Fruit fly (Drosophila melanogaster) whole organism, embryonic: Measurements from ENCODE around the gene Tcs6.

ENCODE experiments used
- Antp ChIP-seq: fragments of 200-800 bp; sonication (Bioruptor generic); optimal IDR thresholded peaks from 3 replicates; lab custom pipeline; 2016; ENCODE audit warnings: missing biosample characterization, missing genetic modification characterization
- Awh ChIP-seq: fragments of 200-800 bp; sonication (Bioruptor generic); IDR thresholded peaks from 2 replicates; pipeline ENCODE4, ENCODE4 v1.3.6; 2022; ENCODE audit warnings: missing biosample characterization, missing genetic modification characterization
- CG10462 ChIP-seq: fragments of 200-800 bp; sonication (Bioruptor generic); optimal IDR thresholded peaks from 2 replicates; lab custom pipeline; 2016; ENCODE audit warnings: missing biosample characterization, missing genetic modification characterization
- CG11093 ChIP-seq: fragments of 200-800 bp; sonication (Bioruptor generic); IDR thresholded peaks from 3 replicates; pipeline ENCODE4 v1.3.6; 2022; ENCODE audit warnings: missing biosample characterization, missing genetic modification characterization
- CG12659 ChIP-seq: fragments of 200-800 bp; sonication (Bioruptor generic); optimal IDR thresholded peaks from 3 replicates; lab custom pipeline; 2017; ENCODE audit warnings: mild to moderate bottlenecking, missing biosample characterization, missing genetic modification reagents, missing genetic modification characterization
- CG18764 ChIP-seq: fragments of 200-800 bp; sonication (Bioruptor generic); optimal IDR thresholded peaks from 3 replicates; lab custom pipeline; 2016; ENCODE audit warnings: missing biosample characterization, missing genetic modification characterization
- CG2199 ChIP-seq: fragments of 200-800 bp; sonication (Bioruptor generic); IDR thresholded peaks from 3 replicates; pipeline ENCODE4 v1.3.6; 2022; ENCODE audit warnings: missing biosample characterization, missing genetic modification characterization
- CG30020 ChIP-seq: fragments of 200-800 bp; optimal IDR thresholded peaks from 2 replicates; lab custom pipeline; 2019; ENCODE audit warnings: missing biosample characterization, mild to moderate bottlenecking, missing genetic modification characterization, moderate library complexity
- CG3281 ChIP-seq: fragments of 200-800 bp; sonication (Bioruptor generic); optimal IDR thresholded peaks from 3 replicates; lab custom pipeline; 2017; ENCODE audit warnings: missing biosample characterization, mild to moderate bottlenecking, missing genetic modification characterization
- CG33557 ChIP-seq: fragments of 200-800 bp; sonication (Bioruptor generic); optimal IDR thresholded peaks from 2 replicates; lab custom pipeline; 2019; ENCODE audit warnings: missing biosample characterization, mild to moderate bottlenecking, missing genetic modification characterization, moderate library complexity
- CG4360 ChIP-seq: fragments of 200-800 bp; sonication (Bioruptor generic); IDR thresholded peaks from 2 replicates; pipeline ENCODE4 v1.3.6; 2022; ENCODE audit warnings: missing biosample characterization, missing genetic modification characterization
- CG4404 ChIP-seq: fragments of 200-800 bp; sonication (Bioruptor generic); IDR thresholded peaks from 2 replicates; pipeline ENCODE4 v1.3.6; 2022; ENCODE audit warnings: missing biosample characterization, missing genetic modification characterization
- CG4730 ChIP-seq: fragments of 200-800 bp; sonication (Bioruptor generic); IDR thresholded peaks from 2 replicates; pipeline ENCODE4 v1.3.6; 2022; ENCODE audit warnings: missing biosample characterization, missing genetic modification characterization
- CG5953 ChIP-seq: fragments of 200-800 bp; sonication (Bioruptor generic); IDR thresholded peaks from 2 replicates; pipeline ENCODE4 v1.3.6; 2022; ENCODE audit warnings: missing biosample characterization, missing genetic modification characterization
- CG8290 ChIP-seq, 3 experiments: fragments of 200-800 bp; sonication (Bioruptor generic); optimal IDR thresholded peaks; 2 replicates each; lab custom pipeline; 2016 to 2019; ENCODE audit warnings: missing biosample characterization in 3 of 3, missing genetic modification characterization in 3 of 3, mild to moderate bottlenecking in 2 of 3, moderate library complexity in 1 of 3
- CG8388 ChIP-seq: fragments of 200-800 bp; sonication (Bioruptor generic); optimal IDR thresholded peaks from 2 replicates; lab custom pipeline; 2019; ENCODE audit warnings: missing biosample characterization, mild to moderate bottlenecking, missing genetic modification characterization, moderate library complexity
- CG8765 ChIP-seq: fragments of 200-800 bp; sonication (Bioruptor generic); IDR thresholded peaks from 2 replicates; pipeline ENCODE4 v1.3.6; 2022; ENCODE audit warnings: missing biosample characterization, missing genetic modification characterization
- Chrac-16 ChIP-seq: fragments of 200-800 bp; sonication (Bioruptor generic); optimal IDR thresholded peaks from 3 replicates; lab custom pipeline; 2016; ENCODE audit warnings: missing biosample characterization, missing genetic modification characterization
- CkIIα-i1 ChIP-seq: fragments of 200-800 bp; sonication (Bioruptor generic); IDR thresholded peaks from 2 replicates; pipeline ENCODE4 v1.3.6; 2022; ENCODE audit warnings: missing biosample characterization, missing genetic modification characterization
- D19A ChIP-seq: fragments of 200-800 bp; optimal IDR thresholded peaks from 3 replicates; lab custom pipeline; 2019; ENCODE audit warnings: missing biosample characterization, mild to moderate bottlenecking, missing genetic modification characterization, moderate library complexity
- Dip2 ChIP-seq: fragments of 200-800 bp; sonication (Bioruptor generic); IDR thresholded peaks from 2 replicates; pipeline ENCODE4 v1.3.6; 2022; ENCODE audit warnings: missing biosample characterization, missing genetic modification characterization
- Gsc ChIP-seq: fragments of 200-800 bp; sonication (Bioruptor generic); IDR thresholded peaks from 2 replicates; pipeline ENCODE4 v1.3.6; 2022; ENCODE audit warnings: missing biosample characterization, missing genetic modification characterization
- Hmx ChIP-seq: fragments of 200-800 bp; sonication (Bioruptor generic); optimal IDR thresholded peaks from 2 replicates; lab custom pipeline; 2016; ENCODE audit warnings: missing biosample characterization, missing genetic modification characterization
- MBD-R2 ChIP-seq: fragments of 200-800 bp; sonication (Bioruptor generic); IDR thresholded peaks from 2 replicates; pipeline ENCODE4 v1.3.6; 2022; ENCODE audit warnings: missing biosample characterization, missing genetic modification characterization
- Mrtf ChIP-seq: fragments of 200-800 bp; sonication (Bioruptor generic); IDR thresholded peaks from 3 replicates; pipeline ENCODE4 v1.3.6; 2022; ENCODE audit warnings: missing biosample characterization, missing genetic modification characterization
- Nf-YA ChIP-seq: fragments of 200-800 bp; sonication (Bioruptor generic); IDR thresholded peaks from 2 replicates; pipeline ENCODE4 v1.3.6; 2022; ENCODE audit warnings: missing biosample characterization, missing genetic modification characterization
- Ravus ChIP-seq: fragments of 200-800 bp; sonication (Bioruptor generic); IDR thresholded peaks from 2 replicates; pipeline ENCODE4 v1.3.6; 2022; ENCODE audit warnings: missing biosample characterization, missing genetic modification characterization
- Rx ChIP-seq: fragments of 200-800 bp; sonication (Bioruptor generic); IDR thresholded peaks from 2 replicates; pipeline ENCODE4 v1.3.6; 2022; ENCODE audit warnings: missing biosample characterization, missing genetic modification characterization
- Sin3A ChIP-seq: fragments of >200 bp; optimal IDR thresholded peaks from 2 replicates; lab custom pipeline; 2018
- Sry-β ChIP-seq: fragments of 200-800 bp; sonication (Bioruptor generic); optimal IDR thresholded peaks from 2 replicates; lab custom pipeline; 2018; ENCODE audit warnings: missing biosample characterization, mild to moderate bottlenecking, missing genetic modification characterization, moderate library complexity
- Ssrp ChIP-seq: fragments of 200-800 bp; sonication (Bioruptor generic); optimal IDR thresholded peaks from 2 replicates; lab custom pipeline; 2018; ENCODE audit warnings: missing biosample characterization, mild to moderate bottlenecking, missing genetic modification characterization, moderate library complexity
- Vsx1 ChIP-seq: fragments of 200-800 bp; sonication (Bioruptor generic); optimal IDR thresholded peaks from 2 replicates; lab custom pipeline; 2017; ENCODE audit warnings: missing biosample characterization, mild to moderate bottlenecking, missing genetic modification characterization, missing genetic modification reagents
- YL-1 ChIP-seq: fragments of 200-800 bp; sonication (Bioruptor generic); optimal IDR thresholded peaks from 3 replicates; lab custom pipeline; 2017; ENCODE audit warnings: missing biosample characterization, mild to moderate bottlenecking, missing genetic modification characterization
- bowl ChIP-seq: fragments of 200-800 bp; sonication (Bioruptor generic); IDR thresholded peaks from 2 replicates; pipeline ENCODE4 v1.3.6; 2022; ENCODE audit warnings: missing biosample characterization, missing genetic modification characterization
- bsh ChIP-seq, 2 experiments: fragments of 200-800 bp; sonication (Bioruptor generic); optimal IDR thresholded peaks; 2 replicates each; lab custom pipeline; 2017 to 2018; ENCODE audit warnings: mild to moderate bottlenecking in 2 of 2, missing biosample characterization in 2 of 2, missing genetic modification characterization in 2 of 2, moderate library complexity in 1 of 2
- chinmo ChIP-seq: fragments of 200-800 bp; sonication (Bioruptor generic); IDR thresholded peaks from 4 replicates; pipeline ENCODE4 v1.3.6; 2022; ENCODE audit warnings: missing biosample characterization, missing genetic modification characterization; ENCODE audit not compliant: partially characterized antibody
- da ChIP-seq: fragments of 200-800 bp; sonication (Bioruptor generic); optimal IDR thresholded peaks from 2 replicates; lab custom pipeline; 2016; ENCODE audit warnings: missing biosample characterization, missing genetic modification characterization
- dmrt99B ChIP-seq: fragments of 200-800 bp; sonication (Bioruptor generic); optimal IDR thresholded peaks from 2 replicates; lab custom pipeline; 2018; ENCODE audit warnings: missing biosample characterization, mild to moderate bottlenecking, missing genetic modification characterization, moderate library complexity
- fd96Cb ChIP-seq: fragments of 200-800 bp; sonication (Bioruptor generic); optimal IDR thresholded peaks from 2 replicates; lab custom pipeline; 2018; ENCODE audit warnings: missing biosample characterization, mild to moderate bottlenecking, missing genetic modification characterization, moderate library complexity
- gfzf ChIP-seq: fragments of 200-800 bp; sonication (Bioruptor generic); optimal IDR thresholded peaks from 2 replicates; lab custom pipeline; 2016; ENCODE audit warnings: missing biosample characterization, mild to moderate bottlenecking, missing genetic modification characterization, moderate library complexity
- lbe ChIP-seq: fragments of 200-800 bp; sonication (Bioruptor generic); optimal IDR thresholded peaks from 2 replicates; lab custom pipeline; 2016; ENCODE audit warnings: missing biosample characterization, mild to moderate bottlenecking, missing genetic modification characterization
- otp ChIP-seq: fragments of 200-800 bp; sonication (Bioruptor generic); IDR thresholded peaks from 3 replicates; pipeline ENCODE4, ENCODE4 v1.3.6; 2022; ENCODE audit warnings: missing biosample characterization, missing genetic modification characterization
- rib ChIP-seq: fragments of 200-800 bp; sonication (Bioruptor generic); IDR thresholded peaks from 2 replicates; pipeline ENCODE4 v1.3.6; 2022; ENCODE audit warnings: missing biosample characterization, missing genetic modification characterization
- schlank ChIP-seq: fragments of 200-800 bp; sonication (Bioruptor generic); optimal IDR thresholded peaks from 2 replicates; lab custom pipeline; 2018; ENCODE audit warnings: missing biosample characterization, mild to moderate bottlenecking, missing genetic modification characterization
- scrt ChIP-seq: fragments of 200-800 bp; sonication (Bioruptor generic); optimal IDR thresholded peaks from 2 replicates; lab custom pipeline; 2018; ENCODE audit warnings: missing biosample characterization, mild to moderate bottlenecking, missing genetic modification characterization, moderate library complexity
- shn ChIP-seq: fragments of 200-800 bp; sonication (Bioruptor generic); optimal IDR thresholded peaks from 3 replicates; lab custom pipeline; 2016; ENCODE audit warnings: missing biosample characterization, missing genetic modification characterization
- sqz ChIP-seq: fragments of 200-800 bp; sonication (Bioruptor generic); optimal IDR thresholded peaks from 3 replicates; lab custom pipeline; 2018; ENCODE audit warnings: missing biosample characterization, mild to moderate bottlenecking, missing genetic modification characterization
- twi ChIP-seq: fragments of 200-800 bp; optimal IDR thresholded peaks from 2 replicates; lab custom pipeline; 2019; ENCODE audit warnings: missing biosample characterization, mild to moderate bottlenecking, missing genetic modification characterization, moderate library complexity
- vfl ChIP-seq: fragments of 200-800 bp; sonication (Bioruptor generic); optimal IDR thresholded peaks from 2 replicates; lab custom pipeline; 2016; ENCODE audit warnings: missing biosample characterization, missing genetic modification characterization
- wor ChIP-seq: fragments of 200-800 bp; sonication (Bioruptor generic); IDR thresholded peaks from 2 replicates; pipeline ENCODE4 v1.3.6; 2022; ENCODE audit warnings: missing biosample characterization, missing genetic modification characterization

The Tcs6 gene

DNA sequence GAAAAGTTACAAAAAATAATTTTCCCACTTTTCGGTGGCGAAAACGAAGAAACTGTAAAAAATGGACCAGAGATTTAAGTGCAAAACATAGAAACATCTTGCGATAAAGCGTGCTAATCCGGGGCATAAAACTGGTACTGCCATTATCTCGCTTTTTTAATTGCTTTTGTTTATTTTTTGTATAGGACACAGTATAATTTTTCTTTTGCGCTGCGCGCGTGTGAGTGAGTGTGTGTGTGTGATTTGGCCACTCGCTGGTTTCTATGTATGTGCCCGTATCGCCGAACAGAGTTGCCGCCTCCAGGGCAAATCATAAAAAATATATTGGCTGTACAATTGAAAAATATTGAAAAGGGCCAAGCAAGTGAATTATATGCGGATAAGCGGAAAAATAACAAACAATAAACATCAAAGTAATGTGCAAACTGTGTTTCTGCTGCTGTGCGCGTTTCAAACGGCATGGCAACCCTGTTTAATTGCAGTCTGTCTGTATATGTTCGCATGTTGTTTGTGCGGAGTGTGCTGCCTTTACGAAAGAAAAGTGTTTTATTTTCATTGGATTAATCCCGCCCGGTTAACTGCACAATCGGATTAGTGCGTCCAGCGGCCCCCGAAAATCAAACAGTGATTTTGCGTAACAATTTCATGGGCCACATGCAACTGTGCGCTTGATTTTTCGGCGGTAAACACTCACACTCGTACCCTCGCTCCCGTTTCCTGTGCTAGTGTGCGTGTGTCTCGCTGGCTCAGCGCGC, 15.7 kb downstream of the Tcs6 start (continued):
- TF ChIP-seq CG30020 (tag; lab: Kevin White, UChicago) (peak; percentile 58), scrt (peak; percentile 91), gfzf (GFP tag; lab: Kevin White, UChicago) (peak; percentile 15), CG8765 (GFP tag; lab: Robert Waterston, UW) (peak; percentile 94), Dip2 (GFP tag; lab: Robert Waterston, UW) (peak; percentile 68), dmrt99B (tag; lab: Kevin White, UChicago) (peak; percentile 95), bowl (GFP tag; lab: Robert Waterston, UW) (peak; percentile 88), sqz (GFP tag; lab: Kevin White, UChicago) (peak; percentile 89), CG10462 (GFP tag; lab: Kevin White, UChicago) (peak; percentile 94), bsh (GFP tag; optimal IDR thresholded peaks at IDR 0.05; lab: Kevin White, UChicago) (peak; percentile 82 to 98), Sry-β (GFP tag; lab: Kevin White, UChicago) (peak; percentile 50), schlank (tag; lab: Kevin White, UChicago) (peak; percentile 93), chinmo (GFP tag; lab: Robert Waterston, UW) (0 out of 4 replicates have a peak, but pooled peaks have one; percentile 35), rib (GFP tag; lab: Robert Waterston, UW) (peak; percentile 89), Gsc (GFP tag; lab: Robert Waterston, UW) (peak; percentile 90), Sin3A (peak; percentile 25), CG4404 (peak; percentile 87), Antp (GFP tag; lab: Kevin White, UChicago) (peak; percentile 98), D19A (tag; lab: Kevin White, UChicago) (peak; percentile 86), CG5953 (peak; percentile 96), wor (GFP tag; lab: Robert Waterston, UW) (peak; percentile 95), CG2199 (GFP tag; lab: Robert Waterston, UW) (peak; percentile 94), Vsx1 (GFP tag; lab: Kevin White, UChicago) (no peak), Rx (GFP tag; lab: Robert Waterston, UW) (peak; percentile 97), shn (GFP tag; lab: Kevin White, UChicago) (peak; percentile 97), CkIIα-i1 (GFP tag; lab: Robert Waterston, UW) (peak; percentile 79), Ravus (GFP tag; lab: Robert Waterston, UW) (peak; percentile 91), Hmx (peak; percentile 77), MBD-R2 (GFP tag; lab: Robert Waterston, UW) (peak; percentile 94), CG33557 (GFP tag; lab: Kevin White, UChicago) (peak; percentile 75), otp (peak; percentile 97), da (peak; percentile 94), CG11093 (peak; percentile 94), CG18764 (GFP tag; lab: Kevin White, UChicago) (peak; percentile 96), Nf-YA (GFP tag; lab: Robert Waterston, UW) (peak; percentile 91), CG4730 (GFP tag; lab: Robert Waterston, UW) (peak; percentile 96), YL-1 (GFP tag; lab: Kevin White, UChicago) (peak; percentile 95), Awh (GFP tag; lab: Robert Waterston, UW) (peak; percentile 96), CG3281 (GFP tag; lab: Kevin White, UChicago) (peak; percentile 96), fd96Cb (peak; percentile 96), Ssrp (tag; lab: Kevin White, UChicago) (peak; percentile 96), Chrac-16 (GFP tag; lab: Kevin White, UChicago) (peak; percentile 97), twi (tag; lab: Kevin White, UChicago) (peak; percentile 83), Mrtf (GFP tag; lab: Robert Waterston, UW) (peak; percentile 96), lbe (GFP tag; lab: Kevin White, UChicago) (peak; percentile 92), CG12659 (peak; percentile 97), CG8290 (GFP tag; optimal IDR thresholded peaks at IDR 0.05; lab: Kevin White, UChicago) (peak; percentile 94), CG8290 (tag; optimal IDR thresholded peaks at IDR 0.05; lab: Kevin White, UChicago) (peak; percentile 76 to 97), CG8388 (peak; percentile 95), CG4360 (peak; percentile 69), vfl (GFP tag; lab: Kevin White, UChicago) (peak; percentile 94)
